Worm (Caenorhabditis elegans): ENCODE measurements around the gene inx-9.

DNA sequence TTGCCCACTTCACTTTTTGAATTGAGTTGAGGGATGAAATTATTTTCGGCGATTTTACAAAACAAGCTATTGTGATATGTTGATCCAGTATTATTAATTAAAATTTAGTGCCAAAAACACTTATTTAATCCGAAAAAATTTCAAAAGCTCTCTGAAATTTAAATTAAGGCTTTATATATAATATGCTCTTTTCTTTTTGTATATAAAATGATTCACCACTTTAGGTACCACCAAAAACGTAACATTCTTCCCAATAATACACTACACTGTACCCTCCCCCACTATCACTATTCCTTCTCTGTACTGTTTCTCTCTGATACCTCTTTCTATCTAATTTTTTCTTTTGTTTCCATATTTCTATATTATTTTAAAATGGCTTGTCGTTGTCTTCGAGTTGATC is 32.3 kb upstream of the inx-9 start, which contains the start of gene prx-2:
- TF ChIP-seq klf-2 (GFP tag; conservative IDR thresholded peaks at IDR 0.05), result no peak
- TF ChIP-seq cog-1 (tag; optimal IDR thresholded peaks at IDR 0.05), result no peak
- TF ChIP-seq med-1 (GFP tag; optimal IDR thresholded peaks at IDR 0.05; ENCODE audit: insufficient read depth), result no peak
- no peak for TF ChIP-seq T22C8.4 (GFP tag; IDR thresholded peaks at IDR 0.05)
- no peak for TF ChIP-seq ztf-23 (GFP tag; IDR thresholded peaks at IDR 0.05)
